Fruit fly (Drosophila melanogaster) S2 (cell line): ENCODE data around the gene E5.

Experiments used
- CG8478 ChIP-seq: fragments of >200 bp; optimal IDR thresholded peaks from 2 replicates; lab custom pipeline; 2018
- CTCF ChIP-seq, 2 experiments: fragments of >200 bp; optimal IDR thresholded peaks; 2 replicates each; lab custom pipeline; 2018

DNA sequence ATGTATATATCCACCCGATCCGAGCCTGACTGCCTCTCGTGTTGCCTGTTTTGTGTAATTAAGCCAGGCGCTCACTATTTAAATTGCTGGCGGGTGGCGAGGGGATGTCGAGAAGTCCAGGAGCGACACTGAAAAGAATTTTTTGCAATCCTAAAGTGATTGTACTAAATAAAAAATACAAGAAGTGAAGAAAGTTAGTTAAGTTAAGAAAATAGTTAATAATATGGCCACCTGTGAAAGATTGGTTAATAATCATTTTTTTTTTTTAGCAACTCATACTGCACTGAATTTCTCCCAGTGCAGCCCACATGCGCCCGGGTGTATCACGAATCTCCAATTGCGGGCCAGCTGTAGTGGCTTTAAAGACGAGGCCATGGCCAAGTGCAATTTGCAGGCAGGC lies 33.8 kb downstream of the E5 start:
- no peak for TF ChIP-seq CG8478 (lab: Kevin White, UChicago)
- no peak for TF ChIP-seq CTCF (optimal IDR thresholded peaks at IDR 0.05; lab: Kevin White, UChicago)
